Worm (Caenorhabditis elegans): ENCODE measurements around the gene znf-207.
"Not testable (repeated sequence)": the region's sequence is repeated elsewhere in the genome, so short reads cannot be mapped to it uniquely, and the experiment has no call there.

DNA sequence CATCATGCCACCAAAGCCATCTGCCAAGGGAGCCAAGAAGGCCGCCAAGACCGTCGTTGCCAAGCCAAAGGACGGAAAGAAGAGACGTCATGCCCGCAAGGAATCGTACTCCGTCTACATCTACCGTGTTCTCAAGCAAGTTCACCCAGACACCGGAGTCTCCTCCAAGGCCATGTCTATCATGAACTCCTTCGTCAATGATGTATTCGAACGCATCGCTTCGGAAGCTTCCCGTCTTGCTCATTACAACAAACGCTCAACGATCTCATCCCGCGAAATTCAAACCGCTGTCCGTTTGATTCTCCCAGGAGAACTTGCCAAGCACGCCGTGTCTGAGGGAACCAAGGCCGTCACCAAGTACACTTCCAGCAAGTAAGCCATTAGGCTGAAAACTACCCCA lies 14.0 kb downstream of the znf-207 start, which contains the start of gene his-48:
- not testable (repeated sequence) for TF ChIP-seq lin-39 (tag; optimal IDR thresholded peaks at IDR 0.05); ztf-11 (tag; optimal IDR thresholded peaks at IDR 0.05); sma-3 (GFP tag; optimal IDR thresholded peaks at IDR 0.05); skn-1 (tag; optimal IDR thresholded peaks at IDR 0.05); lsy-2 (tag; optimal IDR thresholded peaks at IDR 0.05)
